Worm (Caenorhabditis elegans): ENCODE measurements around the gene sdz-20.

Gene sdz-20

DNA sequence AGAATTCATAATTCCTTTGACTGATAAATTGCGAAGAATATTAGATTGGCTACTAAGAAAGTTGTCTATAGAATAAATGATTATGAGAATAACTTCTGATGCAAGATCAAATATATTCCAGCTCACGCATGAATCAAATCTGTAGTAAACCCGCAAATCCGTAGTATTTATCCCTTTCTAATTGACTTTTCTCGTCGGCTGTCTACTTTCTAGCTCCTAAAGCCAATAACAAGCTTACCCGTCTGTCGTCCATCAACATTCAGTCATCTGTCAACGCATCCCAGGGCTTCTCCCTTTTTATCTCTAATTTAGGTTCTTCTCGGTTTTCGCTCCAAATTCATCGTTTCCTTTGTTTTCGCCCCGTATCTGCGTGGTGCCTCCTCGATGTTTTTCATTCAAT is 15.0 kb downstream of the sdz-20 start:
- no peak for TF ChIP-seq dao-5 (tag; optimal IDR thresholded peaks at IDR 0.05)
- TF ChIP-seq W03F9.2 (tag; optimal IDR thresholded peaks at IDR 0.05) = no peak
- TF ChIP-seq him-1 (tag; optimal IDR thresholded peaks at IDR 0.05) = no peak

DNA sequence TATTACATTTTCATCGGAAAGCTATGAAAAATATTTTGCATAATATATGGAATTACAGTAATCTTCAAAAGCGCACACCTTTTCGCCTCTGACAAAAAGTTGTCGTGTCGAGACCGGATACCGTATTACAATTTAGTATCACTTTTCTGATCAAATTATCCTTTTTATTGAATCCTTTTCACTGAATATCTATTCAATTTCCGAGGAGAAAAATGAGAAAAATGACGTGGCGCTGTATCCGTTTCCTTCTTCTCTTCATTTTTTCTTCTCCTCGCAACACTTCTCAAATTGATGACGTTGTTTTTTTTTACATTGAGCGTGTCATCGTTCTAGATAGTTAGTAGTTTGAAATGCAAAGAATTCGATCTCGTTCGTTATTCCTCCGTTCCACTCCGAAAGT is 17.1 kb downstream of the sdz-20 start:
- TF ChIP-seq W03F9.2 (tag; optimal IDR thresholded peaks at IDR 0.05) = no peak
- no peak for TF ChIP-seq dao-5 (tag; optimal IDR thresholded peaks at IDR 0.05)
- TF ChIP-seq him-1 (tag; optimal IDR thresholded peaks at IDR 0.05) = no peak

DNA sequence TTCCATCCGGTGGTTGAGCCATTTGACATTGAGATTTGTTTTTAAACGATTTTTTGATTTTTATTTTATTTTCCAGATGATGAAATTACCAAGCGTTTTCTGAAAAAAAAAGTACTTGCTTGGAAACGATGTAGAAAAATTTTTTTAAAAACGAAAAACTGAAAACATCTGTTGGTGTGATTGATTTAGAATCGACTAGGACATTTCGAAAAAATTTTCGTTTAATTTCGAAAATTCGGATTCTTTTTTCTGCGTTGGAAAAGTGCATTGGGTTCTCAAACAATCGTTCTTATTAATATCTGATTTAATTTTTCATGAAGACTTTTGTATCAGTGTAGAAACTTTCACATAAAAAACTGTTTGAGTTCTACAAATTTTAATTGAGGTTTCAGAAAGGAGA is 25.4 kb downstream of the sdz-20 start, which contains the start of gene F53A2.9:
Gene F53A2.9, minus strand, starts transcription at position 101 of the 400 bp plus-strand sequence.
- TF ChIP-seq him-1 (tag; optimal IDR thresholded peaks at IDR 0.05) (no peak), W03F9.2 (tag; optimal IDR thresholded peaks at IDR 0.05) (no peak), dao-5 (tag; optimal IDR thresholded peaks at IDR 0.05) (no peak)

DNA sequence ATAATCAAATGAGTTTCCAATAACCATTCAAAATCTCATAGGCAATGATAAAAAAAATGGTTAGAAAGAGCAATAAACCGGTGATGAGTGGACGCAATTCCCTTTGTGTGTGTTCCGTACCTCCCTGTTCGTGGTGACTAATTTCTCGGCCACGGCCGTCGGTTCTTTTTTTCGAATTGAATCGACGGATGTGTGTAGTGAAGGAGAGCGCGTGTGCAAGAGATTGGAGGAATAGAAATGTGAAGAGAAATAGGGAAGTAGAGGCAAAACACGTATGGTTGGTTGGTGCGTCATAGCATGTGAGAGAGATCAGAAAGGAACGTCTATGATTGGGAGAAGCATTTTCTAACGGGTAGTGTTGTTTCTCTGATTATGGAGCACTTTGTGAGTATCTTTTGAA is 26.0 kb downstream of the sdz-20 start:
- TF ChIP-seq W03F9.2 (tag; optimal IDR thresholded peaks at IDR 0.05) = peak; percentile 28
- TF ChIP-seq dao-5 (tag; optimal IDR thresholded peaks at IDR 0.05) = no peak

DNA sequence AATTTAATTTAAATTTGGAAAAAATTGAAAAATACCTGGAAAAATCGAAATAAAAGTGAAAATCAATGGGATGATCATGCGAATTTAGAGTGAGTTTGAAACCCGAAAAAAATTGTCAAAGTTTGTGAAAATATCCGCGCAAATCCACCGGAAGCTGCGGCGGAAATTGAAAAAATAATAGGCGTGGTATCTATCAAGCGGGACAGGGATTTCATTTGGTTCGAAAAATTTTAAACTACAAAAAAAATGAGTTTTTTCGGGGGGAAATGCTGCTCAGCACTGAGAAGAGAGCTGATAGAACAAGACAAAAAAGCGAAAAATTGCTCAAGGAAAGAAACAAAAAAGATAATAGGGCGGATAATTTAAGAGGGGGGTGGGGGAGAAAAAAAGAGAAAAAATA is 37.1 kb downstream of the sdz-20 start, which contains the start of gene T03F6.9:
Gene T03F6.9, minus strand, starts transcription at position 101 of the 400 bp plus-strand sequence.
- TF ChIP-seq dao-5 (tag; optimal IDR thresholded peaks at IDR 0.05) (no peak), him-1 (tag; optimal IDR thresholded peaks at IDR 0.05) (no peak), W03F9.2 (tag; optimal IDR thresholded peaks at IDR 0.05) (no peak)

ce11 chrIII:13376304-13376760 is 42.5 kb downstream of the sdz-20 start, which contains the start of gene lis-1:
Gene lis-1, minus strand, starts transcription at chrIII:13376710.
- no peak for TF ChIP-seq W03F9.2 (tag; optimal IDR thresholded peaks at IDR 0.05)
- no peak for TF ChIP-seq him-1 (tag; optimal IDR thresholded peaks at IDR 0.05)
- no peak for TF ChIP-seq dao-5 (tag; optimal IDR thresholded peaks at IDR 0.05)

DNA sequence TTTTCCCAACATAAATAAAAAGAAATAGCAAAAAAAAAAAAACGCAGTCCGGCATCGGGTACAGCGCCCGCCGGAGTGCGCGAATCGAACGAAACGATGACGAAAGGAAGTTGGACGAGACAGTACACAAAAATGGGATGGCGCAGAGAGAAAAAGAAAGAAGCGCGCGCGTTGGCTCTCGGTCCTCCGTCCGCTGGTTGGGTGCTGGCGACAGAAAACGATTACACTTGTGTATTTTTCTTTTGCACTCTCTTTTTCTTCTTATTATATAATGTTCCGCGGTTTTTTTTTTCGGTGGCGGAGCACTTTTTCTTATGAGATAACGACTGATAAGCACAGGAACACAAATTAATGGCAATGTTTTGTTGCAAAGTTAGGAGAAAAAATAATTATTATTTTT is 43.4 kb downstream of the sdz-20 start:
- TF ChIP-seq him-1 (tag; optimal IDR thresholded peaks at IDR 0.05) (no peak), W03F9.2 (tag; optimal IDR thresholded peaks at IDR 0.05) (peak; percentile 20)

ce11 chrIII:13378242-13378641 is 44.4 kb downstream of the sdz-20 start, which contains the start of gene T03F6.10:
Gene T03F6.10, minus strand, starts transcription at chrIII:13378342.
- TF ChIP-seq him-1 (tag; optimal IDR thresholded peaks at IDR 0.05) (no peak), W03F9.2 (tag; optimal IDR thresholded peaks at IDR 0.05) (no peak), dao-5 (tag; optimal IDR thresholded peaks at IDR 0.05) (no peak)

DNA sequence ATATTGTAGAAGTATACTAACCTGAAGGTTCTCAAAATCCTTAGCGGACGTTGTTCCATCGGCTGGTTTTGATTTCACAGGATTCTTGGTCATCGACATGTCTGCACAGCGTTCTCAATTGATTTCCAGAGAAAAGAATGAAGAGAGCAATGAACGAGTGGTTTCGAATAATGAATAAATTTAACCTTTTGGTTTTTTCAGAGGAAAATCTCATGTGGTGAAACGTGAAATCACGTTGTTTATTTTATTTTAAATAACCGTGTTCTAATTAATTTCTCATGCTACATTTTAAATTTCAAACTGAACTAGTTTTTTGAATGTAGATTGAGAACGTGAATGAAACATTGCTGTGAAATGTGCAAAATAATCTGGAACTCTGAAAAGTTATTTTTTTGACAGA is 46.3 kb downstream of the sdz-20 start, which contains the start of gene T03F6.6:
Gene T03F6.6, minus strand, starts transcription at position 101 of the 400 bp plus-strand sequence.
- TF ChIP-seq W03F9.2 (tag; optimal IDR thresholded peaks at IDR 0.05) (no peak), him-1 (tag; optimal IDR thresholded peaks at IDR 0.05) (no peak), dao-5 (tag; optimal IDR thresholded peaks at IDR 0.05) (no peak)

- TF ChIP-seq him-1 (tag; optimal IDR thresholded peaks at IDR 0.05) (no peak), dao-5 (tag; optimal IDR thresholded peaks at IDR 0.05) (no peak), W03F9.2 (tag; optimal IDR thresholded peaks at IDR 0.05) (no peak)
Measured at ce11 chrIII:13380881-13381280, 47.0 kb downstream of the sdz-20 start.

ce11 chrIII:13381684-13382083 is 47.8 kb downstream of the sdz-20 start:
- no peak for TF ChIP-seq W03F9.2 (tag; optimal IDR thresholded peaks at IDR 0.05)
- no peak for TF ChIP-seq dao-5 (tag; optimal IDR thresholded peaks at IDR 0.05)
- TF ChIP-seq him-1 (tag; optimal IDR thresholded peaks at IDR 0.05) = no peak

DNA sequence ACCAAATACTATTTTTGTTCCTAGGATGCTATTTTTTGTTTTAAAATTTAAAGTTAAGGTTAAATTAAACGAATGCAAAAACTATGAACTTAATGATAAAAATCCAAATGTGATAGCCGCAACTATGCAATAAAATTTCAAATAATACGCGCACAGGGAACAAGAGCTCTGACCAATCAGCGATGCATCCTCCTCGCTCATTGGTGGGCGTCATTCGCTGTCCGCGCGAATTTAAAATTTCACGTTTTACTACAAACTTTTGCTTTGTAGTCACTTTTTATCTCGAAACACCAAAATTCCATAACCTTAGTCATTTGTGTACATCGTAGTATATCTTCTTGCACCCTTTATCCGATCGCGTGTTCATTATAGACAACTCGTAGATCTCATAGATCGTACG is 49.3 kb downstream of the sdz-20 start:
- TF ChIP-seq dao-5 (tag; optimal IDR thresholded peaks at IDR 0.05) (no peak), W03F9.2 (tag; optimal IDR thresholded peaks at IDR 0.05) (no peak), him-1 (tag; optimal IDR thresholded peaks at IDR 0.05) (no peak)

ce11 chrIII:13385850-13386249 is 52.0 kb downstream of the sdz-20 start, which contains the start of gene T03F6.4:
Gene T03F6.4, plus strand, starts transcription at chrIII:13386150.
- TF ChIP-seq him-1 (tag; optimal IDR thresholded peaks at IDR 0.05) = no peak
- TF ChIP-seq W03F9.2 (tag; optimal IDR thresholded peaks at IDR 0.05) = no peak
- TF ChIP-seq dao-5 (tag; optimal IDR thresholded peaks at IDR 0.05) = no peak
